Worm (Caenorhabditis elegans): ENCODE data around the gene fbxb-19.

- TF ChIP-seq nhr-12 (tag; optimal IDR thresholded peaks at IDR 0.05): no peak
- no peak for TF ChIP-seq elt-1 (tag; optimal IDR thresholded peaks at IDR 0.05; ENCODE audit: borderline replicate concordance, insufficient read depth)
- no peak for TF ChIP-seq unc-39 (tag; optimal IDR thresholded peaks at IDR 0.05)
- no peak for TF ChIP-seq sptf-1 (tag; optimal IDR thresholded peaks at IDR 0.05)
- no peak for TF ChIP-seq lin-13 (tag; optimal IDR thresholded peaks at IDR 0.05)
- no peak for TF ChIP-seq snpc-4 (tag; optimal IDR thresholded peaks at IDR 0.05)
- TF ChIP-seq ceh-39 (tag; optimal IDR thresholded peaks at IDR 0.05): no peak
- TF ChIP-seq pha-4 (tag; optimal IDR thresholded peaks at IDR 0.05): no peak
- TF ChIP-seq elt-3 (tag; optimal IDR thresholded peaks at IDR 0.05): no peak
- TF ChIP-seq ztf-11 (tag; optimal IDR thresholded peaks at IDR 0.05): no peak
Observed at ce11 chrII:1722394-1722793, 33.4 kb upstream of the fbxb-19 start, which contains the start of the genes fbxb-5 and btb-8.

All from whole organism, mixed stage, embryonic.